Fruit fly (Drosophila melanogaster) whole organism, embryonic: ENCODE data around the gene shd.
A peak's percentile ranks its signal among the peaks of the same experiment; 100 is the strongest.

ENCODE experiments used
- Awh ChIP-seq: fragments of 200-800 bp; sonication (Bioruptor generic); IDR thresholded peaks from 2 replicates; pipeline ENCODE4, ENCODE4 v1.3.6; 2022; ENCODE audit warnings: missing biosample characterization, missing genetic modification characterization
- BEAF-32 ChIP-seq: fragments of 200-800 bp; sonication (Bioruptor generic); optimal IDR thresholded peaks from 3 replicates; lab custom pipeline; 2017; ENCODE audit warnings: missing biosample characterization, missing genetic modification characterization, mild to moderate bottlenecking, moderate library complexity, missing genetic modification reagents
- Bgb ChIP-seq: fragments of 200-800 bp; sonication (Bioruptor generic); IDR thresholded peaks from 2 replicates; pipeline ENCODE4 v1.3.6; 2022; ENCODE audit warnings: missing biosample characterization, missing genetic modification characterization; ENCODE audit not compliant: partially characterized antibody
- CG10274 ChIP-seq: fragments of 200-800 bp; sonication (Bioruptor generic); optimal IDR thresholded peaks from 3 replicates; lab custom pipeline; 2017; ENCODE audit warnings: missing biosample characterization, mild to moderate bottlenecking, missing genetic modification characterization
- CG12071 ChIP-seq: fragments of 200-800 bp; sonication (Bioruptor generic); optimal IDR thresholded peaks from 3 replicates; lab custom pipeline; 2018; ENCODE audit warnings: missing biosample characterization, mild to moderate bottlenecking, missing genetic modification characterization
- CG12391 ChIP-seq: fragments of 200-800 bp; sonication (Bioruptor generic); optimal IDR thresholded peaks from 3 replicates; lab custom pipeline; 2018; ENCODE audit warnings: missing biosample characterization, mild to moderate bottlenecking, missing genetic modification characterization, moderate library complexity
- CG12942 ChIP-seq: fragments of 200-800 bp; sonication (Bioruptor generic); optimal IDR thresholded peaks from 3 replicates; lab custom pipeline; 2016; ENCODE audit warnings: missing biosample characterization, missing genetic modification characterization
- CG15479 ChIP-seq: fragments of 200-800 bp; sonication (Bioruptor generic); optimal IDR thresholded peaks from 3 replicates; lab custom pipeline; 2019; ENCODE audit warnings: missing biosample characterization, mild to moderate bottlenecking, missing genetic modification characterization, moderate library complexity
- CG17568 ChIP-seq: fragments of 200-800 bp; sonication (Bioruptor generic); optimal IDR thresholded peaks from 2 replicates; lab custom pipeline; 2018; ENCODE audit warnings: missing biosample characterization, mild to moderate bottlenecking, missing genetic modification characterization, moderate library complexity
- CG17802 ChIP-seq: fragments of 200-800 bp; sonication (Bioruptor generic); optimal IDR thresholded peaks from 2 replicates; lab custom pipeline; 2018; ENCODE audit warnings: missing biosample characterization, mild to moderate bottlenecking, missing genetic modification characterization, moderate library complexity
- CG2889 ChIP-seq: fragments of 200-800 bp; sonication (Bioruptor generic); IDR thresholded peaks from 3 replicates; pipeline ENCODE4 v1.3.6; 2022; ENCODE audit warnings: missing biosample characterization, missing genetic modification characterization
- CG33557 ChIP-seq: fragments of 200-800 bp; sonication (Bioruptor generic); optimal IDR thresholded peaks from 2 replicates; lab custom pipeline; 2019; ENCODE audit warnings: missing biosample characterization, mild to moderate bottlenecking, missing genetic modification characterization, moderate library complexity
- CG34376 ChIP-seq: fragments of 200-800 bp; sonication (Bioruptor generic); optimal IDR thresholded peaks from 2 replicates; lab custom pipeline; 2018; ENCODE audit warnings: missing biosample characterization, mild to moderate bottlenecking, missing genetic modification characterization
- CG42726 ChIP-seq: fragments of 200-800 bp; sonication (Bioruptor generic); IDR thresholded peaks from 2 replicates; pipeline ENCODE4 v1.3.6; 2022; ENCODE audit warnings: missing biosample characterization, missing genetic modification characterization; ENCODE audit not compliant: partially characterized antibody
- CG4707 ChIP-seq: fragments of 200-800 bp; sonication (Bioruptor generic); optimal IDR thresholded peaks from 2 replicates; lab custom pipeline; 2018; ENCODE audit warnings: missing biosample characterization, mild to moderate bottlenecking, missing genetic modification characterization, moderate library complexity
- CG8359 ChIP-seq: fragments of 200-800 bp; sonication (Bioruptor generic); optimal IDR thresholded peaks from 2 replicates; lab custom pipeline; 2017; ENCODE audit warnings: missing biosample characterization, mild to moderate bottlenecking, missing genetic modification characterization, borderline replicate concordance
- CG8478 ChIP-seq: fragments of >200 bp; optimal IDR thresholded peaks from 2 replicates; lab custom pipeline; 2018
- CG8944 ChIP-seq: fragments of 200-800 bp; sonication (Bioruptor generic); optimal IDR thresholded peaks from 3 replicates; lab custom pipeline; 2016; ENCODE audit warnings: missing biosample characterization, missing genetic modification characterization
- CG9727 ChIP-seq: fragments of 200-800 bp; sonication (Bioruptor generic); optimal IDR thresholded peaks from 3 replicates; lab custom pipeline; 2017; ENCODE audit warnings: missing biosample characterization, mild to moderate bottlenecking, missing genetic modification characterization
- CG9817 ChIP-seq: fragments of 200-800 bp; sonication (Bioruptor generic); optimal IDR thresholded peaks from 2 replicates; lab custom pipeline; 2018; ENCODE audit warnings: missing biosample characterization, mild to moderate bottlenecking, missing genetic modification characterization, moderate library complexity
- CG9876 ChIP-seq: fragments of 200-800 bp; sonication (Bioruptor generic); optimal IDR thresholded peaks from 2 replicates; lab custom pipeline; 2016; ENCODE audit warnings: missing biosample characterization, missing genetic modification characterization
- CrebB ChIP-seq: fragments of 200-800 bp; sonication (Bioruptor generic); optimal IDR thresholded peaks from 3 replicates; lab custom pipeline; 2018; ENCODE audit warnings: missing biosample characterization, mild to moderate bottlenecking, missing genetic modification characterization
- Doc2 ChIP-seq: fragments of 200-800 bp; sonication (Bioruptor generic); IDR thresholded peaks from 2 replicates; pipeline ENCODE4 v1.3.6; 2022; ENCODE audit warnings: missing biosample characterization, missing genetic modification characterization
- E2f2 ChIP-seq: fragments of 200-800 bp; sonication (Bioruptor generic); IDR thresholded peaks from 2 replicates; pipeline ENCODE4 v1.3.6; 2022; ENCODE audit warnings: missing biosample characterization, missing genetic modification characterization
- Kr ChIP-seq: fragments of 200-800 bp; sonication (Bioruptor generic); optimal IDR thresholded peaks from 2 replicates; lab custom pipeline; 2017; ENCODE audit warnings: missing biosample characterization, mild to moderate bottlenecking, missing genetic modification characterization
- MTF-1 ChIP-seq: fragments of 200-800 bp; sonication (Bioruptor generic); optimal IDR thresholded peaks from 2 replicates; lab custom pipeline; 2018; ENCODE audit warnings: missing biosample characterization, mild to moderate bottlenecking, missing genetic modification characterization, borderline replicate concordance
- Max ChIP-seq: fragments of 200-800 bp; sonication (Bioruptor generic); optimal IDR thresholded peaks from 2 replicates; lab custom pipeline; 2016; ENCODE audit warnings: missing biosample characterization, mild to moderate bottlenecking, missing genetic modification characterization
- Oli ChIP-seq: fragments of 200-800 bp; sonication (Bioruptor generic); optimal IDR thresholded peaks from 2 replicates; lab custom pipeline; 2018; ENCODE audit warnings: missing biosample characterization, mild to moderate bottlenecking, missing genetic modification characterization, moderate library complexity
- cad ChIP-seq: fragments of >200 bp; optimal IDR thresholded peaks from 2 replicates; lab custom pipeline; 2017; ENCODE audit warnings: missing biosample characterization, missing genetic modification characterization
- caup ChIP-seq: fragments of 200-800 bp; sonication (Bioruptor generic); optimal IDR thresholded peaks from 3 replicates; lab custom pipeline; 2017; ENCODE audit warnings: missing biosample characterization, mild to moderate bottlenecking, missing genetic modification characterization, moderate library complexity; ENCODE audit not compliant: severe bottlenecking
- cwo ChIP-seq: fragments of 200-800 bp; sonication (Bioruptor generic); optimal IDR thresholded peaks from 3 replicates; lab custom pipeline; 2017; ENCODE audit warnings: missing biosample characterization, missing genetic modification characterization, mild to moderate bottlenecking, moderate library complexity, missing genetic modification reagents
- nmo ChIP-seq: fragments of 200-800 bp; sonication (Bioruptor generic); optimal IDR thresholded peaks from 2 replicates; lab custom pipeline; 2018; ENCODE audit warnings: missing biosample characterization, mild to moderate bottlenecking, missing genetic modification characterization, moderate library complexity
- odd ChIP-seq: fragments of 200-800 bp; sonication (Bioruptor generic); optimal IDR thresholded peaks from 2 replicates; lab custom pipeline; 2017; ENCODE audit warnings: missing biosample characterization, mild to moderate bottlenecking, missing genetic modification characterization
- onecut ChIP-seq: fragments of 200-800 bp; sonication (Bioruptor generic); IDR thresholded peaks from 2 replicates; pipeline ENCODE4 v1.3.6; 2022; ENCODE audit warnings: missing biosample characterization, missing genetic modification characterization
- rib ChIP-seq: fragments of 200-800 bp; sonication (Bioruptor generic); IDR thresholded peaks from 2 replicates; pipeline ENCODE4 v1.3.6; 2022; ENCODE audit warnings: missing biosample characterization, missing genetic modification characterization
- ro ChIP-seq: fragments of 200-800 bp; sonication (Bioruptor generic); IDR thresholded peaks from 2 replicates; pipeline ENCODE4 v1.3.6; 2022; ENCODE audit warnings: missing biosample characterization, missing genetic modification characterization
- row ChIP-seq: fragments of 200-800 bp; sonication (Bioruptor generic); IDR thresholded peaks from 3 replicates; pipeline ENCODE4 v1.3.6; 2022; ENCODE audit warnings: missing biosample characterization, missing genetic modification characterization
- salm ChIP-seq: fragments of 200-800 bp; sonication (Bioruptor generic); optimal IDR thresholded peaks from 2 replicates; lab custom pipeline; 2018; ENCODE audit warnings: missing biosample characterization, mild to moderate bottlenecking, missing genetic modification characterization
- sens ChIP-seq: fragments of 200-800 bp; sonication (Bioruptor generic); peaks from one replicate; lab custom pipeline; 2016; ENCODE audit warnings: missing biosample characterization, missing genetic modification characterization
- sob ChIP-seq: fragments of 200-800 bp; sonication (Bioruptor generic); IDR thresholded peaks from 2 replicates; pipeline ENCODE4 v1.3.6; 2022; ENCODE audit warnings: missing biosample characterization, missing genetic modification characterization
- tap ChIP-seq: fragments of 200-800 bp; optimal IDR thresholded peaks from 3 replicates; lab custom pipeline; 2019; ENCODE audit warnings: missing biosample characterization, mild to moderate bottlenecking, missing genetic modification characterization, moderate library complexity
- tgo ChIP-seq: fragments of 200-800 bp; sonication (Bioruptor generic); IDR thresholded peaks from 3 replicates; pipeline ENCODE4 v1.3.6; 2022; ENCODE audit warnings: missing biosample characterization, missing genetic modification characterization
- tup ChIP-seq: fragments of 200-800 bp; sonication (Bioruptor generic); optimal IDR thresholded peaks from 2 replicates; lab custom pipeline; 2016; ENCODE audit warnings: missing biosample characterization, mild to moderate bottlenecking, missing genetic modification characterization, moderate library complexity
- twi ChIP-seq: fragments of 200-800 bp; optimal IDR thresholded peaks from 2 replicates; lab custom pipeline; 2019; ENCODE audit warnings: missing biosample characterization, mild to moderate bottlenecking, missing genetic modification characterization, moderate library complexity
- tx ChIP-seq: fragments of 200-800 bp; sonication (Bioruptor generic); optimal IDR thresholded peaks from 2 replicates; lab custom pipeline; 2016; ENCODE audit warnings: missing biosample characterization, missing genetic modification characterization
- usp ChIP-seq: fragments of >200 bp; optimal IDR thresholded peaks from 2 replicates; lab custom pipeline; 2017; ENCODE audit warnings: missing biosample characterization, missing genetic modification characterization
- vvl ChIP-seq: fragments of 200-800 bp; sonication (Bioruptor generic); IDR thresholded peaks from 2 replicates; pipeline ENCODE4 v1.3.6; 2022; ENCODE audit warnings: missing biosample characterization, missing genetic modification characterization
- wdn ChIP-seq: fragments of 200-800 bp; sonication (Bioruptor generic); IDR thresholded peaks from 2 replicates; pipeline ENCODE4 v1.3.6; 2022; ENCODE audit warnings: missing biosample characterization, missing genetic modification characterization
- zen ChIP-seq: fragments of 200-800 bp; sonication (Bioruptor generic); optimal IDR thresholded peaks from 3 replicates; lab custom pipeline; 2018; ENCODE audit warnings: missing biosample characterization, mild to moderate bottlenecking, missing genetic modification characterization, moderate library complexity

The shd gene

DNA sequence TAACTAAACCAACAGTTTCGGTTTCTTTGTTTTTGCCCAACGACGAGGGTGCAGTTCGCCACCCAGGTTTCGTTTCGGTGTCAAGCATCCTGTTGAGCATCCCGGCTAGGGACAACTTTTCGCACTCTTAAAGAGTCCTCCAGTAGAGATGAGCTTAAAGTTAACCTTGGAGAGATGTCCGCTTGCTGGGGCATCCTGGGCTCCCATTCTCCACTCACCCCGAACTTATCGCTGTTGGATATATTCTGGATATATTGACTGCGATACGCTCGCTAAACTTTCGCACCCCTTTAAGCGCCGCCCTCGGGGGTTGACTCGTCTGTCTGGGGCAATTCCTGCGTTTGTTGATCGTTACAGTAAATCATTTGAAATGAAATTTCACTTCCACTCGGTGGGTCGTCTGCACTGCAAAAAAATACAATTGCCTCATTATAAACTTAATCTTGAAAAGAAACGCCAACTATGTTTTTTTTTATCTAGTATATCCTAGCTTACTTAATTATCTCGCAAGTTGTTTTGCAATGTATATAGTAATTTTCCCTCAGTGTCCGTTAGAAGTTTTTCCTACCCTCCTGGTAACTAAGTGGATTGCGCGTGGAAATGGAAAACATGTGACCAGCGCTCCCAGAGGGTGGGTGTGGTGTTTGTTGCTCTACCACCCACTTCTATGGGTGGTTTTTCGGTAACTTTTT is 47.5 kb downstream of the shd start (continued):
- TF ChIP-seq tap (tag; lab: Kevin White, UChicago), result peak; percentile 12
- peak; percentile 86 for TF ChIP-seq sob (GFP tag; lab: Robert Waterston, UW)
- TF ChIP-seq CG42726, result no peak
- peak; percentile 73 for TF ChIP-seq CG9817
- peak; percentile 73 for TF ChIP-seq ro (GFP tag; lab: Robert Waterston, UW)
- peak; percentile 76 for TF ChIP-seq caup (GFP tag; lab: Kevin White, UChicago)
- TF ChIP-seq onecut, result peak; percentile 75
- peak; percentile 74 for TF ChIP-seq CG12071 (GFP tag; lab: Kevin White, UChicago)
- peak; percentile 93 for TF ChIP-seq row (GFP tag; lab: Robert Waterston, UW)
- peak; percentile 61 for TF ChIP-seq CG8944 (GFP tag; lab: Kevin White, UChicago)
- TF ChIP-seq CG33557 (GFP tag; lab: Kevin White, UChicago), result peak; percentile 61
- no peak for TF ChIP-seq CG8478 (lab: Kevin White, UChicago)
- TF ChIP-seq CG15479 (GFP tag; lab: Kevin White, UChicago), result no peak
- peak; percentile 69 for TF ChIP-seq CG9727 (GFP tag; lab: Kevin White, UChicago)
- peak; percentile 32 for TF ChIP-seq twi (tag; lab: Kevin White, UChicago)
- TF ChIP-seq CG10274, result peak; percentile 22
- TF ChIP-seq CG2889, result peak; percentile 62; the same call in 1 of the 3 replicates
- TF ChIP-seq BEAF-32 (GFP tag; lab: Kevin White, UChicago), result no peak
- no peak for TF ChIP-seq Doc2 (GFP tag; lab: Robert Waterston, UW)
- no peak for TF ChIP-seq CG8359 (GFP tag; lab: Kevin White, UChicago)
- peak; percentile 84 for TF ChIP-seq tgo
- TF ChIP-seq Bgb, result no peak
- peak; percentile 95 for TF ChIP-seq vvl (GFP tag; lab: Robert Waterston, UW)
- peak; percentile 65 for TF ChIP-seq tup (GFP tag; lab: Kevin White, UChicago)
- peak; percentile 77 for TF ChIP-seq CrebB (tag; lab: Kevin White, UChicago)
- TF ChIP-seq E2f2 (GFP tag; lab: Robert Waterston, UW), result peak; percentile 55; the same call in 1 of the 2 replicates
- peak; percentile 52 for TF ChIP-seq odd (GFP tag; lab: Kevin White, UChicago)
- peak; percentile 80 for TF ChIP-seq Oli
- peak; percentile 26 for TF ChIP-seq CG4707
- TF ChIP-seq cad (GFP tag; lab: Kevin White, UChicago), result no peak
- peak; percentile 78 for TF ChIP-seq nmo (GFP tag; lab: Kevin White, UChicago)
- peak; percentile 74 for TF ChIP-seq tx (GFP tag; lab: Kevin White, UChicago)
- TF ChIP-seq CG9876 (GFP tag; lab: Kevin White, UChicago), result peak; percentile 29
- no peak for TF ChIP-seq usp (GFP tag; lab: Kevin White, UChicago)
- TF ChIP-seq zen (tag; lab: Kevin White, UChicago), result peak; percentile 14
- peak; percentile 46 for TF ChIP-seq CG34376 (GFP tag; lab: Kevin White, UChicago)
- TF ChIP-seq CG12391 (tag; lab: Kevin White, UChicago), result peak; percentile 88
- peak; percentile 79 for TF ChIP-seq cwo (GFP tag; lab: Kevin White, UChicago)
- peak; percentile 60 for TF ChIP-seq salm
- TF ChIP-seq CG12942 (GFP tag; lab: Kevin White, UChicago), result peak; percentile 58
- TF ChIP-seq MTF-1, result peak; percentile 12
- peak; percentile 15 for TF ChIP-seq CG17802 (tag; lab: Kevin White, UChicago)
- no peak for TF ChIP-seq Kr (GFP tag; lab: Kevin White, UChicago)
- peak; percentile 87 for TF ChIP-seq Awh (GFP tag; lab: Robert Waterston, UW)
- TF ChIP-seq sens (GFP tag; lab: Kevin White, UChicago), result peak; percentile 96
- peak; percentile 66 for TF ChIP-seq wdn (GFP tag; lab: Robert Waterston, UW)
- peak; percentile 57 for TF ChIP-seq Max
- TF ChIP-seq rib (GFP tag; lab: Robert Waterston, UW), result peak; percentile 66; the same call in 1 of the 2 replicates
- peak; percentile 65 for TF ChIP-seq CG17568
